Fruit fly (Drosophila melanogaster) whole organism, embryonic: ENCODE results near the gene dikar.

Source experiments
- B-H2 ChIP-seq: fragments of 200-800 bp; sonication (Bioruptor generic); optimal IDR thresholded peaks from 2 replicates; lab custom pipeline; 2018; ENCODE audit warnings: missing biosample characterization, mild to moderate bottlenecking, missing genetic modification characterization
- BEAF-32 ChIP-seq: fragments of 200-800 bp; sonication (Bioruptor generic); optimal IDR thresholded peaks from 3 replicates; lab custom pipeline; 2017; ENCODE audit warnings: missing biosample characterization, missing genetic modification characterization, mild to moderate bottlenecking, moderate library complexity, missing genetic modification reagents
- Bgb ChIP-seq: fragments of 200-800 bp; sonication (Bioruptor generic); IDR thresholded peaks from 2 replicates; pipeline ENCODE4 v1.3.6; 2022; ENCODE audit warnings: missing biosample characterization, missing genetic modification characterization; ENCODE audit not compliant: partially characterized antibody
- CG10209 ChIP-seq: fragments of 200-800 bp; sonication (Bioruptor generic); optimal IDR thresholded peaks from 3 replicates; lab custom pipeline; 2017; ENCODE audit warnings: missing biosample characterization, mild to moderate bottlenecking, missing genetic modification characterization, missing genetic modification reagents
- CG10274 ChIP-seq: fragments of 200-800 bp; sonication (Bioruptor generic); optimal IDR thresholded peaks from 3 replicates; lab custom pipeline; 2017; ENCODE audit warnings: missing biosample characterization, mild to moderate bottlenecking, missing genetic modification characterization
- CG12155 ChIP-seq: fragments of 200-800 bp; sonication (Bioruptor generic); optimal IDR thresholded peaks from 3 replicates; lab custom pipeline; 2016; ENCODE audit warnings: missing biosample characterization, missing genetic modification characterization
- CG1233 ChIP-seq: fragments of 200-800 bp; sonication (Bioruptor generic); optimal IDR thresholded peaks from 4 replicates; lab custom pipeline; 2018; ENCODE audit warnings: missing biosample characterization, mild to moderate bottlenecking, missing genetic modification characterization
- CG12942 ChIP-seq: fragments of 200-800 bp; sonication (Bioruptor generic); optimal IDR thresholded peaks from 3 replicates; lab custom pipeline; 2016; ENCODE audit warnings: missing biosample characterization, missing genetic modification characterization
- CG15696 ChIP-seq: fragments of 200-800 bp; sonication (Bioruptor generic); optimal IDR thresholded peaks from 2 replicates; lab custom pipeline; 2019; ENCODE audit warnings: missing biosample characterization, mild to moderate bottlenecking, missing genetic modification characterization, moderate library complexity
- CG16779 ChIP-seq: fragments of 200-800 bp; sonication (Bioruptor generic); IDR thresholded peaks from 2 replicates; pipeline ENCODE4 v1.3.6; 2022; ENCODE audit warnings: missing biosample characterization, missing genetic modification characterization
- CG16813 ChIP-seq: fragments of 200-800 bp; sonication (Bioruptor generic); IDR thresholded peaks from 3 replicates; pipeline ENCODE4 v1.3.6; 2022; ENCODE audit warnings: missing biosample characterization, missing genetic modification characterization; ENCODE audit not compliant: partially characterized antibody
- CG16815 ChIP-seq: fragments of 200-800 bp; sonication (Bioruptor generic); optimal IDR thresholded peaks from 3 replicates; lab custom pipeline; 2017; ENCODE audit warnings: missing biosample characterization, mild to moderate bottlenecking, missing genetic modification characterization
- CG2116 ChIP-seq: fragments of 200-800 bp; sonication (Bioruptor generic); optimal IDR thresholded peaks from 3 replicates; lab custom pipeline; 2018; ENCODE audit warnings: missing biosample characterization, mild to moderate bottlenecking, missing genetic modification characterization
- CG2678 ChIP-seq: fragments of 200-800 bp; sonication (Bioruptor generic); optimal IDR thresholded peaks from 3 replicates; lab custom pipeline; 2019; ENCODE audit warnings: missing biosample characterization, mild to moderate bottlenecking, missing genetic modification characterization, moderate library complexity
- CG33213 ChIP-seq: fragments of 200-800 bp; sonication (Bioruptor generic); optimal IDR thresholded peaks from 3 replicates; lab custom pipeline; 2016; ENCODE audit warnings: missing biosample characterization, missing genetic modification characterization
- CG43689 ChIP-seq: fragments of 200-800 bp; sonication (Bioruptor generic); IDR thresholded peaks from 2 replicates; pipeline ENCODE4 v1.3.6; 2022; ENCODE audit warnings: missing biosample characterization, missing genetic modification characterization
- CG6272 ChIP-seq: fragments of 200-800 bp; sonication (Bioruptor generic); IDR thresholded peaks from 2 replicates; pipeline ENCODE4 v1.3.6; 2022; ENCODE audit warnings: missing biosample characterization, missing genetic modification characterization
- CG7963 ChIP-seq: fragments of 200-800 bp; sonication (Bioruptor generic); IDR thresholded peaks from 3 replicates; pipeline ENCODE4 v1.3.6; 2022; ENCODE audit warnings: missing biosample characterization, missing genetic modification characterization; ENCODE audit not compliant: partially characterized antibody
- CG8388 ChIP-seq: fragments of 200-800 bp; sonication (Bioruptor generic); optimal IDR thresholded peaks from 2 replicates; lab custom pipeline; 2019; ENCODE audit warnings: missing biosample characterization, mild to moderate bottlenecking, missing genetic modification characterization, moderate library complexity
- CG9876 ChIP-seq: fragments of 200-800 bp; sonication (Bioruptor generic); optimal IDR thresholded peaks from 2 replicates; lab custom pipeline; 2016; ENCODE audit warnings: missing biosample characterization, missing genetic modification characterization
- CHES-1-like ChIP-seq: fragments of 200-800 bp; sonication (Bioruptor generic); optimal IDR thresholded peaks from 2 replicates; lab custom pipeline; 2016; ENCODE audit warnings: missing biosample characterization, missing genetic modification characterization
- Chrac-16 ChIP-seq: fragments of 200-800 bp; sonication (Bioruptor generic); optimal IDR thresholded peaks from 3 replicates; lab custom pipeline; 2016; ENCODE audit warnings: missing biosample characterization, missing genetic modification characterization
- D19B ChIP-seq: fragments of 200-800 bp; sonication (Bioruptor generic); optimal IDR thresholded peaks from 2 replicates; lab custom pipeline; 2017; ENCODE audit warnings: missing biosample characterization, mild to moderate bottlenecking, missing genetic modification characterization
- Doc2 ChIP-seq: fragments of 200-800 bp; sonication (Bioruptor generic); IDR thresholded peaks from 2 replicates; pipeline ENCODE4 v1.3.6; 2022; ENCODE audit warnings: missing biosample characterization, missing genetic modification characterization
- E2f1 ChIP-seq: fragments of 200-800 bp; sonication (Bioruptor generic); IDR thresholded peaks from 2 replicates; pipeline ENCODE4 v1.3.6; 2022; ENCODE audit warnings: missing biosample characterization, missing genetic modification characterization
- Ets65A ChIP-seq: fragments of 200-800 bp; sonication (Bioruptor generic); peaks from one replicate; lab custom pipeline; 2016; ENCODE audit warnings: missing biosample characterization, missing genetic modification characterization
- Gug ChIP-seq: fragments of 200-800 bp; sonication (Bioruptor generic); IDR thresholded peaks from 4 replicates; pipeline ENCODE4 v1.3.6; 2022; ENCODE audit warnings: missing biosample characterization, missing genetic modification characterization
- Lpt ChIP-seq: fragments of >200 bp; optimal IDR thresholded peaks from 2 replicates; lab custom pipeline; 2018; ENCODE audit warnings: missing biosample characterization, missing genetic modification characterization
- Max ChIP-seq: fragments of 200-800 bp; sonication (Bioruptor generic); optimal IDR thresholded peaks from 2 replicates; lab custom pipeline; 2016; ENCODE audit warnings: missing biosample characterization, mild to moderate bottlenecking, missing genetic modification characterization
- Tbp ChIP-seq: fragments of >200 bp; optimal IDR thresholded peaks from 2 replicates; lab custom pipeline; 2018; ENCODE audit warnings: missing biosample characterization, missing genetic modification characterization
- crp ChIP-seq, 2 experiments: fragments of 200-800 bp; sonication (Bioruptor generic); optimal IDR thresholded peaks; 2 replicates in 1 of 2; 3 replicates in 1 of 2; lab custom pipeline; 2017; ENCODE audit warnings: missing biosample characterization in 2 of 2, missing genetic modification characterization in 2 of 2, mild to moderate bottlenecking in 1 of 2, moderate library complexity in 1 of 2
- emc ChIP-seq: fragments of 200-800 bp; sonication (Bioruptor generic); optimal IDR thresholded peaks from 2 replicates; lab custom pipeline; 2016; ENCODE audit warnings: missing biosample characterization, missing genetic modification characterization
- eve ChIP-seq, 2 experiments: fragments of >200 bp; optimal IDR thresholded peaks; 2 replicates each; lab custom pipeline; 2017; ENCODE audit warnings: missing biosample characterization in 2 of 2, missing genetic modification characterization in 2 of 2
- fd102C ChIP-seq: fragments of 200-800 bp; sonication (Bioruptor generic); optimal IDR thresholded peaks from 2 replicates; lab custom pipeline; 2018; ENCODE audit warnings: missing biosample characterization, mild to moderate bottlenecking, missing genetic modification characterization, moderate library complexity
- fd3F ChIP-seq: fragments of 200-800 bp; sonication (Bioruptor generic); optimal IDR thresholded peaks from 2 replicates; lab custom pipeline; 2018; ENCODE audit warnings: missing biosample characterization, mild to moderate bottlenecking, missing genetic modification characterization, moderate library complexity
- fu2 ChIP-seq: fragments of 200-800 bp; sonication (Bioruptor generic); optimal IDR thresholded peaks from 2 replicates; lab custom pipeline; 2016; ENCODE audit warnings: missing biosample characterization, missing genetic modification characterization
- ham ChIP-seq: fragments of 200-800 bp; sonication (Bioruptor generic); IDR thresholded peaks from 2 replicates; pipeline ENCODE4 v1.3.6; 2022; ENCODE audit warnings: missing biosample characterization, missing genetic modification characterization
- hkb ChIP-seq, 2 experiments: fragments of 200-800 bp in 1 of 2; fragments of >200 bp in 1 of 2; sonication (Bioruptor generic) in 1 of 2; IDR thresholded peaks in 1 of 2; optimal IDR thresholded peaks in 1 of 2; 2 replicates each; pipeline versions ENCODE4 v1.3.6 to Lab custom; 2017 to 2022; ENCODE audit warnings: missing biosample characterization in 1 of 2, missing genetic modification characterization in 1 of 2
- lmd ChIP-seq: fragments of 200-800 bp; sonication (Bioruptor generic); IDR thresholded peaks from 2 replicates; pipeline ENCODE4 v1.3.6; 2022; ENCODE audit warnings: missing biosample characterization, missing genetic modification characterization
- lola ChIP-seq, 3 experiments: fragments of >200 bp in 2 of 3; fragments of 200-800 bp in 1 of 3; sonication (Bioruptor generic) in 1 of 3; optimal IDR thresholded peaks; 2 replicates each; lab custom pipeline; 2017 to 2019; ENCODE audit warnings: missing biosample characterization in 3 of 3, missing genetic modification characterization in 3 of 3, mild to moderate bottlenecking in 1 of 3, moderate library complexity in 1 of 3
- luna ChIP-seq: fragments of 200-800 bp; sonication (Bioruptor generic); optimal IDR thresholded peaks from 2 replicates; lab custom pipeline; 2016; ENCODE audit warnings: missing biosample characterization, missing genetic modification characterization
- pros ChIP-seq: fragments of 200-800 bp; sonication (Bioruptor generic); optimal IDR thresholded peaks from 3 replicates; lab custom pipeline; 2019; ENCODE audit warnings: missing biosample characterization, mild to moderate bottlenecking, missing genetic modification characterization, moderate library complexity
- psq ChIP-seq: fragments of 200-800 bp; sonication (Bioruptor generic); optimal IDR thresholded peaks from 2 replicates; lab custom pipeline; 2017; ENCODE audit warnings: missing biosample characterization, missing genetic modification characterization
- salm ChIP-seq: fragments of 200-800 bp; sonication (Bioruptor generic); optimal IDR thresholded peaks from 2 replicates; lab custom pipeline; 2018; ENCODE audit warnings: missing biosample characterization, mild to moderate bottlenecking, missing genetic modification characterization
- scrt ChIP-seq: fragments of 200-800 bp; sonication (Bioruptor generic); optimal IDR thresholded peaks from 2 replicates; lab custom pipeline; 2018; ENCODE audit warnings: missing biosample characterization, mild to moderate bottlenecking, missing genetic modification characterization, moderate library complexity
- slou ChIP-seq: fragments of 200-800 bp; sonication (Bioruptor generic); optimal IDR thresholded peaks from 3 replicates; lab custom pipeline; 2016; ENCODE audit warnings: missing biosample characterization, missing genetic modification characterization
- tap ChIP-seq: fragments of 200-800 bp; optimal IDR thresholded peaks from 3 replicates; lab custom pipeline; 2019; ENCODE audit warnings: missing biosample characterization, mild to moderate bottlenecking, missing genetic modification characterization, moderate library complexity
- tll ChIP-seq, 2 experiments: fragments of 200-800 bp in 1 of 2; fragments of >200 bp in 1 of 2; sonication (Bioruptor generic) in 1 of 2; optimal IDR thresholded peaks; 2 replicates each; lab custom pipeline; 2017 to 2019; ENCODE audit warnings: missing biosample characterization in 2 of 2, missing genetic modification characterization in 2 of 2, mild to moderate bottlenecking in 1 of 2, moderate library complexity in 1 of 2
- toy ChIP-seq: fragments of 200-800 bp; sonication (Bioruptor generic); IDR thresholded peaks from 2 replicates; pipeline ENCODE4 v1.3.6; 2022; ENCODE audit warnings: missing biosample characterization, missing genetic modification characterization
- wdn ChIP-seq: fragments of 200-800 bp; sonication (Bioruptor generic); IDR thresholded peaks from 2 replicates; pipeline ENCODE4 v1.3.6; 2022; ENCODE audit warnings: missing biosample characterization, missing genetic modification characterization
- zen ChIP-seq: fragments of 200-800 bp; sonication (Bioruptor generic); optimal IDR thresholded peaks from 3 replicates; lab custom pipeline; 2018; ENCODE audit warnings: missing biosample characterization, mild to moderate bottlenecking, missing genetic modification characterization, moderate library complexity

dikar gene

DNA sequence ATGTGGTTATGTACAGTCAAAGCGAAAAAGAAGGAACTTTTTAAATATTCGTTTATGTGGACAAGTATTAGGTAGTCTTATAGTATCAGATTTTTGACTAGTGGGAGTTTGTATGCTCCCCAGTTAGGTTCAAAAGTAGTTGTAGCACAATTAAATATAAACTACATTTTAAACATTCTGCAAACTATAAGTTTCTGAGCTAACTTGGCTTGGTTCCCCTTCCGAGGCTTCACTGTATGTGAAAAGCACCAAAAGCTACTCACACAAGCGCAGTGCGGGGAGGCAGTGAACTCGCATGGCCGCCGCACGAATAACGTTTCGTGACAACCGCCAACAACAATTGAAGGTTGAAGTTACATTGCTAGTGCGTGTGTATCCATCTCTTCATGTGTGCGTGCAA lies 34.6 kb upstream of the dikar start (continued):
- no peak for TF ChIP-seq psq (GFP tag; lab: Kevin White, UChicago)
- TF ChIP-seq pros (GFP tag; lab: Kevin White, UChicago): no peak
- TF ChIP-seq Lpt: no peak
- no peak for TF ChIP-seq CG9876 (GFP tag; lab: Kevin White, UChicago)
- no peak for TF ChIP-seq Tbp (GFP tag; lab: Kevin White, UChicago)
- peak; percentile 85 for TF ChIP-seq Ets65A (GFP tag; lab: Kevin White, UChicago)
- no peak for TF ChIP-seq CG12155 (GFP tag; lab: Kevin White, UChicago)
- no peak for TF ChIP-seq fd3F
- TF ChIP-seq fd102C (GFP tag; lab: Kevin White, UChicago): no peak
- no peak for TF ChIP-seq Chrac-16 (GFP tag; lab: Kevin White, UChicago)
- no peak for TF ChIP-seq CG7963 (GFP tag; lab: Robert Waterston, UW)
- no peak for TF ChIP-seq eve (GFP tag; optimal IDR thresholded peaks at IDR 0.05; lab: Kevin White, UChicago)
- TF ChIP-seq scrt (GFP tag; lab: Kevin White, UChicago): no peak
- TF ChIP-seq wdn (GFP tag; lab: Robert Waterston, UW): no peak
- no peak for TF ChIP-seq CG12942
- TF ChIP-seq CG10209 (GFP tag; lab: Kevin White, UChicago): no peak
- no peak for TF ChIP-seq CG1233 (GFP tag; lab: Kevin White, UChicago)
- TF ChIP-seq CG15696 (tag; lab: Kevin White, UChicago): no peak
- no peak for TF ChIP-seq CG10274 (GFP tag; lab: Kevin White, UChicago)
- peak; percentile 12 for TF ChIP-seq tap
- TF ChIP-seq Gug: peak; percentile 5; the same call in 1 of the 4 replicates
- no peak for TF ChIP-seq CG33213 (GFP tag; lab: Kevin White, UChicago)
- no peak for TF ChIP-seq CG16779 (GFP tag; lab: Robert Waterston, UW)
- peak; percentile 70 for TF ChIP-seq lmd (GFP tag; lab: Robert Waterston, UW)
- no peak for TF ChIP-seq CG6272
- TF ChIP-seq toy: no peak
- TF ChIP-seq emc (GFP tag; lab: Kevin White, UChicago): no peak
- no peak for TF ChIP-seq CG16815 (GFP tag; lab: Kevin White, UChicago)
- TF ChIP-seq slou (GFP tag; lab: Kevin White, UChicago): no peak
- no peak for TF ChIP-seq Max (GFP tag; lab: Kevin White, UChicago)
- TF ChIP-seq luna (GFP tag; lab: Kevin White, UChicago): no peak
- TF ChIP-seq zen (tag; lab: Kevin White, UChicago): no peak
- TF ChIP-seq CHES-1-like (GFP tag; lab: Kevin White, UChicago): no peak
- no peak for TF ChIP-seq CG8388
- no peak for TF ChIP-seq Doc2 (GFP tag; lab: Robert Waterston, UW)
- TF ChIP-seq CG43689: no peak
- TF ChIP-seq BEAF-32: no peak
- TF ChIP-seq Bgb (GFP tag; lab: Robert Waterston, UW): no peak
- TF ChIP-seq hkb (optimal IDR thresholded peaks at IDR 0.05; lab: Kevin White, UChicago): no peak
- 0 out of 2 replicates have a peak, but pooled peaks have one; percentile 31 for TF ChIP-seq hkb (GFP tag; IDR thresholded peaks at IDR 0.05; lab: Robert Waterston, UW)
- peak; percentile 55 for TF ChIP-seq CG2678 (tag; lab: Kevin White, UChicago)
- no peak for TF ChIP-seq salm
- no peak for TF ChIP-seq lola (GFP tag; optimal IDR thresholded peaks at IDR 0.05; lab: Kevin White, UChicago)
- TF ChIP-seq CG2116 (GFP tag; lab: Kevin White, UChicago): no peak
- no peak for TF ChIP-seq CG16813 (GFP tag; lab: Robert Waterston, UW)
- no peak for TF ChIP-seq crp (GFP tag; optimal IDR thresholded peaks at IDR 0.05; lab: Kevin White, UChicago)
- no peak for TF ChIP-seq ham (GFP tag; lab: Robert Waterston, UW)
- TF ChIP-seq D19B (GFP tag; lab: Kevin White, UChicago): no peak
- TF ChIP-seq E2f1 (GFP tag; lab: Robert Waterston, UW): peak; percentile 32; the same call in 1 of the 2 replicates
- no peak for TF ChIP-seq fu2 (GFP tag; lab: Kevin White, UChicago)
- TF ChIP-seq B-H2 (GFP tag; lab: Kevin White, UChicago): no peak
- no peak for TF ChIP-seq tll (GFP tag; optimal IDR thresholded peaks at IDR 0.05; lab: Kevin White, UChicago)
